Fruit fly (Drosophila melanogaster): ENCODE results near the gene CG5177.

Gene CG5177

dm6 chr2L:7448371-7448770, 43.3 kb downstream of the CG5177 start:
- TF ChIP-seq CG15269 (tag; optimal IDR thresholded peaks at IDR 0.05): no peak
- no peak for TF ChIP-seq Blimp-1 (GFP tag; optimal IDR thresholded peaks at IDR 0.05)
- TF ChIP-seq CG10431 (GFP tag; optimal IDR thresholded peaks at IDR 0.05): no peak
- TF ChIP-seq crp (GFP tag; optimal IDR thresholded peaks at IDR 0.05): no peak
- no peak for TF ChIP-seq stwl (tag; optimal IDR thresholded peaks at IDR 0.05)
- no peak for TF ChIP-seq CG11504 (tag; optimal IDR thresholded peaks at IDR 0.05)
- TF ChIP-seq CG14441 (GFP tag; IDR thresholded peaks at IDR 0.05): no peak
- TF ChIP-seq fd3F (GFP tag; optimal IDR thresholded peaks at IDR 0.05): no peak
- TF ChIP-seq Scr (GFP tag; IDR thresholded peaks at IDR 0.05; ENCODE audit: partially characterized antibody): no peak
- no peak for TF ChIP-seq NC2β (GFP tag; optimal IDR thresholded peaks at IDR 0.05)

dm6 chr2L:7450966-7451365, 45.9 kb downstream of the CG5177 start, which contains the start of gene santa-maria:
santa-maria (minus strand) TSS chr2L:7451244.
- TF ChIP-seq cad (GFP tag; optimal IDR thresholded peaks at IDR 0.05) (no peak), CG10147 (GFP tag; optimal IDR thresholded peaks at IDR 0.05) (no peak), CG7372 (GFP tag; IDR thresholded peaks at IDR 0.05) (no peak), NFAT (GFP tag; IDR thresholded peaks at IDR 0.05) (0 out of 2 replicates have a peak, but pooled peaks have one; percentile 19), H2.0 (GFP tag; IDR thresholded peaks at IDR 0.05) (no peak), ac (GFP tag; optimal IDR thresholded peaks at IDR 0.05) (no peak)

- TF ChIP-seq CG12942 (GFP tag; optimal IDR thresholded peaks at IDR 0.05) (no peak), ERR (GFP tag; optimal IDR thresholded peaks at IDR 0.05) (no peak), CG10321 (GFP tag; IDR thresholded peaks at IDR 0.05) (no peak), unpg (GFP tag; optimal IDR thresholded peaks at IDR 0.05) (no peak), CG11456 (GFP tag; IDR thresholded peaks at IDR 0.05) (peak; percentile 31; the same call in 2 of the 3 replicates), Side (GFP tag; optimal IDR thresholded peaks at IDR 0.05) (no peak), MESR4 (GFP tag; optimal IDR thresholded peaks at IDR 0.05) (no peak), CG7786 (GFP tag; optimal IDR thresholded peaks at IDR 0.05) (no peak), zfh1 (GFP tag; IDR thresholded peaks at IDR 0.05) (no peak), Ets65A (GFP tag) (no peak), Nf-YC (tag; optimal IDR thresholded peaks at IDR 0.05) (no peak), CG2129 (GFP tag; IDR thresholded peaks at IDR 0.05; ENCODE audit: partially characterized antibody) (no peak), org-1 (GFP tag; optimal IDR thresholded peaks at IDR 0.05) (no peak), CG8765 (GFP tag; IDR thresholded peaks at IDR 0.05) (no peak), Six4 (GFP tag; optimal IDR thresholded peaks at IDR 0.05) (no peak), ase (GFP tag; IDR thresholded peaks at IDR 0.05) (peak; percentile 38; the same call in 1 of the 3 replicates), gsb-n (tag; optimal IDR thresholded peaks at IDR 0.05) (no peak), CG13123 (GFP tag; optimal IDR thresholded peaks at IDR 0.05) (no peak), aop (GFP tag; IDR thresholded peaks at IDR 0.05) (no peak), Xrp1 (GFP tag; IDR thresholded peaks at IDR 0.05) (no peak), CG18011 (GFP tag; optimal IDR thresholded peaks at IDR 0.05) (peak; percentile 97), HLHmδ (GFP tag; optimal IDR thresholded peaks at IDR 0.05) (no peak), crp (GFP tag; optimal IDR thresholded peaks at IDR 0.05) (no peak), CG9437 (GFP tag; optimal IDR thresholded peaks at IDR 0.05) (peak; percentile 99), CG4730 (GFP tag; IDR thresholded peaks at IDR 0.05) (no peak), disco-r (GFP tag; optimal IDR thresholded peaks at IDR 0.05) (no peak), D19B (GFP tag; optimal IDR thresholded peaks at IDR 0.05) (no peak), grau (tag; optimal IDR thresholded peaks at IDR 0.05) (no peak), Dp (GFP tag; optimal IDR thresholded peaks at IDR 0.05) (peak; percentile 75), inv (GFP tag; IDR thresholded peaks at IDR 0.05; ENCODE audit: partially characterized antibody) (no peak), ATbp (GFP tag; optimal IDR thresholded peaks at IDR 0.05) (no peak), Drgx (GFP tag; IDR thresholded peaks at IDR 0.05) (no peak), Tbp (GFP tag; optimal IDR thresholded peaks at IDR 0.05) (no peak), Atf-2 (GFP tag; optimal IDR thresholded peaks at IDR 0.05) (no peak)
Measured at dm6 chr2L:7452093-7452492, 47.1 kb downstream of the CG5177 start.

All from whole organism, embryonic.